Worm (Caenorhabditis elegans): ENCODE data around the gene T05C1.5.

ce11 chrII:4456024-4456423 is 34.6 kb downstream of the T05C1.5 start:
- TF ChIP-seq nhr-77 (tag; optimal IDR thresholded peaks at IDR 0.05) (no peak), nhr-237 (tag; optimal IDR thresholded peaks at IDR 0.05) (no peak), ztf-4 (tag; optimal IDR thresholded peaks at IDR 0.05) (no peak), nhr-25 (tag; optimal IDR thresholded peaks at IDR 0.05) (no peak), nhr-10 (tag; optimal IDR thresholded peaks at IDR 0.05) (no peak), unc-55 (GFP tag; optimal IDR thresholded peaks at IDR 0.05) (peak; percentile 68), nhr-12 (tag; optimal IDR thresholded peaks at IDR 0.05) (no peak), ceh-82 (tag; optimal IDR thresholded peaks at IDR 0.05) (no peak), C34F6.9 (tag; optimal IDR thresholded peaks at IDR 0.05) (peak; percentile 58), zag-1 (tag; optimal IDR thresholded peaks at IDR 0.05) (peak; percentile 38)

All from whole organism, L2 larva.